Worm (Caenorhabditis elegans) whole organism, late embryonic: ENCODE measurements around the gene H23N18.5.

Source experiments
- ceh-19 ChIP-seq: fragments of 200-800 bp; sonication (Bioruptor generic); optimal IDR thresholded peaks from 2 replicates; lab custom pipeline; 2018; ENCODE audit warnings: mild to moderate bottlenecking, missing genetic modification characterization, missing compliant biosample characterization
- dmd-4 ChIP-seq: sonication (generic microtip); optimal IDR thresholded peaks from 2 replicates; lab custom pipeline; 2016; ENCODE audit warnings: borderline replicate concordance, missing genetic modification characterization, missing compliant biosample characterization
- hlh-6 ChIP-seq: sonication (generic microtip); optimal IDR thresholded peaks from 2 replicates; lab custom pipeline; 2016; ENCODE audit warnings: missing genotype, missing genetic modification characterization, missing compliant biosample characterization
- pqm-1 ChIP-seq: sonication (generic microtip); optimal IDR thresholded peaks from 2 replicates; lab custom pipeline; 2016; ENCODE audit warnings: missing genetic modification characterization, missing compliant biosample characterization

DNA sequence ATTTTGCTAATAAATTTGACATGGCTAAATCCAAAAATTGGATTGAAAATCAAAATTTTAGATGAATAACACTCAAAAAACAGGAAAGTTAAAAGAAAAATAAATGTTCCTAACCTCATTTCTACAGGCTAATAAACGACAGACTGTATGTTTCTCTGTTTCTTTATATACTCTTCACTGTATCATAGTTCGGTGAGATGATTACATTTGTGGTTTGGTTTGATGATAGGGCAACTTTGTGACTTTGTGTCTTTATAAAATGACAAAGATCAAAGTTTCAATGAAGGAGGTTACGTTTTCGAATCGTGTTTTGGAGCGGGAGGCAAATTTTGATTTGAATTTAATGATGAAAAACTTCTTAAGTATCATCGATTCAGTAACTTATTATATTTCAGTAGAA is 22.7 kb downstream of the H23N18.5 start, which contains the start of gene ugt-12:
- no peak for TF ChIP-seq dmd-4
- TF ChIP-seq ceh-19 (GFP tag; lab: Kevin White, UChicago), result no peak
- TF ChIP-seq hlh-6, result no peak
- TF ChIP-seq pqm-1, result no peak
